Worm (Caenorhabditis elegans) whole organism, L4 larva: ENCODE measurements around the gene F40A3.1.

Source experiments
- D1046.2 ChIP-seq: fragments of 200-800 bp; sonication (Bioruptor generic); IDR thresholded peaks from 2 replicates; pipeline ENCODE4 v1.3.6; 2022; ENCODE audit warnings: missing genetic modification characterization, missing compliant biosample characterization
- F10B5.3 ChIP-seq: sonication (generic microtip); optimal IDR thresholded peaks from 2 replicates; lab custom pipeline; 2016; ENCODE audit warnings: mild to moderate bottlenecking, missing genetic modification characterization, missing compliant biosample characterization
- F44E2.7 ChIP-seq: fragments of 200-800 bp; sonication (Bioruptor generic); IDR thresholded peaks from 2 replicates; pipeline ENCODE4 v2.1.2; 2022; ENCODE audit warnings: missing genetic modification characterization, missing compliant biosample characterization
- T20F7.1 ChIP-seq: fragments of 200-800 bp; sonication (Bioruptor generic); optimal IDR thresholded peaks from 2 replicates; lab custom pipeline; 2018; ENCODE audit warnings: mild to moderate bottlenecking, missing genetic modification characterization, missing compliant biosample characterization
- Y75B8A.6 ChIP-seq: fragments of 200-800 bp; sonication (Bioruptor generic); IDR thresholded peaks from 2 replicates; pipeline ENCODE4 v1.3.6; 2022; ENCODE audit warnings: missing genetic modification reagents, missing genetic modification characterization, missing compliant biosample characterization
- aha-1 ChIP-seq: fragments of 150-350 bp; peaks from one replicate; lab custom pipeline; 2014; ENCODE audit warnings: missing biosample characterization, missing genetic modification characterization
- ama-1 ChIP-seq: fragments of 150-350 bp; optimal IDR thresholded peaks from 2 replicates; lab custom pipeline; 2014; ENCODE audit warnings: inconsistent platforms, mixed read lengths
- arid-1 ChIP-seq: fragments of 200-800 bp; sonication (Bioruptor generic); conservative IDR thresholded peaks from 2 replicates; pipeline ENCODE4 v1.3.6; 2022; ENCODE audit warnings: missing genetic modification reagents, missing genetic modification characterization, missing compliant biosample characterization
- attf-4 ChIP-seq: sonication (generic microtip); optimal IDR thresholded peaks from 3 replicates; lab custom pipeline; 2017; ENCODE audit warnings: missing biosample characterization, missing genetic modification characterization
- ceh-62 ChIP-seq: sonication (generic microtip); optimal IDR thresholded peaks from 2 replicates; lab custom pipeline; 2017; ENCODE audit warnings: missing biosample characterization, missing genetic modification characterization
- ces-1 ChIP-seq: fragments of 150-350 bp; sonication (generic microtip); optimal IDR thresholded peaks from 4 replicates; lab custom pipeline; 2014; ENCODE audit warnings: missing biosample characterization, missing genetic modification reagents, missing genetic modification characterization
- daf-16 ChIP-seq, 3 experiments: sonication (generic microtip); optimal IDR thresholded peaks; 2 replicates each; lab custom pipeline; 2016 to 2017; ENCODE audit warnings: missing genetic modification characterization in 3 of 3, missing genetic modification reagents in 3 of 3, mild to moderate bottlenecking in 2 of 3, missing compliant biosample characterization in 2 of 3, missing biosample characterization in 1 of 3, moderate library complexity in 1 of 3
- dmd-8 ChIP-seq: fragments of 200-800 bp; sonication (Bioruptor generic); IDR thresholded peaks from 2 replicates; pipeline ENCODE4 v1.3.6; 2022; ENCODE audit warnings: missing genetic modification characterization, missing compliant biosample characterization
- dmd-9 ChIP-seq: fragments of 200-800 bp; sonication (Bioruptor generic); IDR thresholded peaks from 2 replicates; pipeline ENCODE4 v1.3.6; 2022; ENCODE audit warnings: missing genetic modification reagents, missing genetic modification characterization, missing compliant biosample characterization
- dpl-1 ChIP-seq: fragments of 150-350 bp; optimal IDR thresholded peaks from 2 replicates; lab custom pipeline; 2014; ENCODE audit warnings: missing biosample characterization, missing genetic modification reagents, missing genetic modification characterization
- dve-1 ChIP-seq: sonication (generic microtip); optimal IDR thresholded peaks from 2 replicates; lab custom pipeline; 2017; ENCODE audit warnings: antibody characterized with exemption, mild to moderate bottlenecking, missing genetic modification characterization, missing compliant biosample characterization; ENCODE audit not compliant: insufficient read depth
- fkh-10 ChIP-seq: fragments of 150-350 bp; optimal IDR thresholded peaks from 2 replicates; lab custom pipeline; 2014; ENCODE audit warnings: missing biosample characterization, missing genetic modification reagents, missing genetic modification characterization
- gei-8 ChIP-seq: fragments of 200-800 bp; sonication (Bioruptor generic); optimal IDR thresholded peaks from 2 replicates; lab custom pipeline; 2018; ENCODE audit warnings: mild to moderate bottlenecking, missing genetic modification characterization, missing compliant biosample characterization
- hlh-11 ChIP-seq: fragments of 200-800 bp; sonication (Bioruptor generic); optimal IDR thresholded peaks from 2 replicates; lab custom pipeline; 2018; ENCODE audit warnings: mild to moderate bottlenecking, missing genetic modification characterization, missing compliant biosample characterization
- lim-7 ChIP-seq: fragments of 200-800 bp; sonication (Bioruptor generic); IDR thresholded peaks from 2 replicates; pipeline ENCODE4 v1.3.6; 2022; ENCODE audit warnings: missing genetic modification characterization, missing compliant biosample characterization
- lin-1 ChIP-seq: fragments of 200-800 bp; sonication (Bioruptor generic); IDR thresholded peaks from 2 replicates; pipeline ENCODE4 v1.3.6; 2022; ENCODE audit warnings: missing genetic modification reagents, missing genetic modification characterization, missing compliant biosample characterization
- lin-13 ChIP-seq: fragments of 150-350 bp; optimal IDR thresholded peaks from 2 replicates; lab custom pipeline; 2014; ENCODE audit warnings: missing biosample characterization, missing genetic modification reagents, missing genetic modification characterization
- lin-29 ChIP-seq: fragments of 200-800 bp; sonication (Bioruptor generic); IDR thresholded peaks from 2 replicates; pipeline ENCODE4 v1.3.6; 2022; ENCODE audit warnings: missing genetic modification reagents, missing genetic modification characterization, missing compliant biosample characterization
- lin-38 ChIP-seq: fragments of 200-800 bp; sonication (Bioruptor generic); IDR thresholded peaks from 2 replicates; pipeline ENCODE4 v1.3.6; 2022; ENCODE audit warnings: missing genetic modification reagents, missing genetic modification characterization, missing compliant biosample characterization
- lin-39 ChIP-seq: fragments of 150-350 bp; optimal IDR thresholded peaks from 2 replicates; lab custom pipeline; 2014; ENCODE audit warnings: missing biosample characterization, missing genetic modification reagents, missing genetic modification characterization
- lsy-2 ChIP-seq, 2 experiments: fragments of 150-350 bp in 1 of 2; sonication (generic microtip) in 1 of 2; optimal IDR thresholded peaks; 2 replicates each; lab custom pipeline; 2014 to 2017; ENCODE audit warnings: missing biosample characterization in 2 of 2, missing genetic modification characterization in 2 of 2
- madf-5 ChIP-seq, 2 experiments: fragments of 200-800 bp; sonication (Bioruptor generic); IDR thresholded peaks; 2 replicates each; pipeline ENCODE4 v1.3.6; 2022; ENCODE audit warnings: missing compliant biosample characterization in 2 of 2, missing genetic modification characterization in 2 of 2
- mdl-1 ChIP-seq, 2 experiments: fragments of 150-350 bp in 1 of 2; sonication (generic microtip) in 1 of 2; optimal IDR thresholded peaks; 2 replicates each; lab custom pipeline; 2014 to 2017; ENCODE audit warnings: missing biosample characterization in 2 of 2, missing genetic modification characterization in 2 of 2
- mdt-29 ChIP-seq: fragments of 200-800 bp; sonication (Bioruptor generic); IDR thresholded peaks from 2 replicates; pipeline ENCODE4 v1.3.6; 2022; ENCODE audit warnings: missing genetic modification reagents, missing genetic modification characterization, missing compliant biosample characterization
- mep-1 ChIP-seq: fragments of 150-350 bp; sonication (generic microtip); optimal IDR thresholded peaks from 3 replicates; lab custom pipeline; 2014; ENCODE audit warnings: missing biosample characterization, missing genetic modification characterization
- mes-2 ChIP-seq: sonication (generic microtip); optimal IDR thresholded peaks from 2 replicates; lab custom pipeline; 2016; ENCODE audit warnings: missing genotype, mild to moderate bottlenecking, missing genetic modification characterization, missing compliant biosample characterization; ENCODE audit not compliant: poor library complexity, severe bottlenecking
- mxl-2 ChIP-seq: fragments of 200-800 bp; sonication (Bioruptor generic); conservative IDR thresholded peaks from 2 replicates; pipeline ENCODE4 v1.3.6; 2022; ENCODE audit warnings: missing genetic modification reagents, missing genetic modification characterization, missing compliant biosample characterization
- nhr-11 ChIP-seq: fragments of 150-350 bp; optimal IDR thresholded peaks from 2 replicates; lab custom pipeline; 2014; ENCODE audit warnings: missing biosample characterization, missing genetic modification characterization
- nhr-111 ChIP-seq: fragments of 200-800 bp; sonication (Bioruptor generic); optimal IDR thresholded peaks from 2 replicates; lab custom pipeline; 2018; ENCODE audit warnings: mild to moderate bottlenecking, missing genetic modification characterization, missing compliant biosample characterization
- nhr-41 ChIP-seq: fragments of 200-800 bp; sonication (Bioruptor generic); IDR thresholded peaks from 2 replicates; pipeline ENCODE4 v1.3.6; 2022; ENCODE audit warnings: missing genetic modification reagents, missing genetic modification characterization, missing compliant biosample characterization
- nhr-6 ChIP-seq: fragments of 150-350 bp; optimal IDR thresholded peaks from 2 replicates; lab custom pipeline; 2014; ENCODE audit warnings: missing biosample characterization, missing genetic modification characterization
- nhr-76 ChIP-seq: fragments of 150-350 bp; optimal IDR thresholded peaks from 2 replicates; lab custom pipeline; 2014; ENCODE audit warnings: missing biosample characterization, missing genetic modification characterization
- nhr-77 ChIP-seq: fragments of 150-350 bp; optimal IDR thresholded peaks from 2 replicates; lab custom pipeline; 2014; ENCODE audit warnings: missing biosample characterization, missing genetic modification characterization
- php-3 ChIP-seq: fragments of 200-800 bp; sonication (Bioruptor generic); IDR thresholded peaks from 2 replicates; pipeline ENCODE4 v1.3.6; 2022; ENCODE audit warnings: missing genetic modification reagents, missing genetic modification characterization, missing compliant biosample characterization
- rbr-2 ChIP-seq: sonication (generic microtip); optimal IDR thresholded peaks from 2 replicates; lab custom pipeline; 2016; ENCODE audit warnings: missing genotype, missing genetic modification characterization, missing compliant biosample characterization
- saeg-2 ChIP-seq: fragments of 200-800 bp; sonication (Bioruptor generic); IDR thresholded peaks from 2 replicates; pipeline ENCODE4 v1.3.6; 2022; ENCODE audit warnings: missing genetic modification reagents, missing genetic modification characterization, missing compliant biosample characterization
- sdz-12 ChIP-seq: fragments of 200-800 bp; sonication (Bioruptor generic); optimal IDR thresholded peaks from 2 replicates; lab custom pipeline; 2018; ENCODE audit warnings: mild to moderate bottlenecking, missing genetic modification characterization, missing compliant biosample characterization
- spr-1 ChIP-seq: sonication (generic microtip); optimal IDR thresholded peaks from 2 replicates; lab custom pipeline; 2016; ENCODE audit warnings: mild to moderate bottlenecking, missing genetic modification characterization, missing compliant biosample characterization
- spr-3 ChIP-seq: fragments of 200-800 bp; sonication (Bioruptor generic); optimal IDR thresholded peaks from 2 replicates; lab custom pipeline; 2018; ENCODE audit warnings: mild to moderate bottlenecking, missing genetic modification characterization, missing compliant biosample characterization
- tag-97 ChIP-seq: fragments of 200-800 bp; sonication (Bioruptor generic); IDR thresholded peaks from 2 replicates; pipeline ENCODE4 v1.3.6; 2022; ENCODE audit warnings: missing genetic modification characterization, missing compliant biosample characterization
- tra-1 ChIP-seq: fragments of 200-800 bp; sonication (Bioruptor generic); IDR thresholded peaks from 2 replicates; pipeline ENCODE4 v1.3.6; 2022; ENCODE audit warnings: missing genetic modification reagents, missing genetic modification characterization, missing compliant biosample characterization
- zfp-2 ChIP-seq: sonication (generic microtip); optimal IDR thresholded peaks from 2 replicates; lab custom pipeline; 2016; ENCODE audit warnings: mild to moderate bottlenecking, missing genetic modification characterization, missing compliant biosample characterization
- ztf-7 ChIP-seq: fragments of 150-350 bp; optimal IDR thresholded peaks from 2 replicates; lab custom pipeline; 2014; ENCODE audit warnings: missing biosample characterization, missing genetic modification characterization

F40A3.1 gene

ce11 chrV:7854603-7855002, 36.7 kb upstream of the F40A3.1 start, which contains the start of the genes C37C3.9 and C37C3.18 (continued):
- no peak for TF ChIP-seq F10B5.3
- TF ChIP-seq aha-1 (tag; lab: Kevin White, UChicago) = peak; percentile 97
- peak; percentile 57 to 74 for TF ChIP-seq lsy-2 (tag; optimal IDR thresholded peaks at IDR 0.05; lab: Kevin White, UChicago)
- no peak for TF ChIP-seq saeg-2
- peak; percentile 50; the same call in 1 of the 2 replicates for TF ChIP-seq lin-1 (GFP tag; lab: Robert Waterston, UW)
- TF ChIP-seq gei-8 (GFP tag; lab: Kevin White, UChicago) = no peak
- TF ChIP-seq lin-38 (GFP tag; lab: Robert Waterston, UW) = peak; percentile 58
- 0 out of 2 replicates have a peak, but pooled peaks have one; percentile 30 for TF ChIP-seq dmd-9
- no peak for TF ChIP-seq nhr-76
- peak; percentile 60 for TF ChIP-seq nhr-6 (tag; lab: Kevin White, UChicago)
- no peak for TF ChIP-seq sdz-12
- no peak for TF ChIP-seq daf-16 (GFP tag; optimal IDR thresholded peaks at IDR 0.05; lab: Kevin White, UChicago)
- peak; percentile 77 for TF ChIP-seq daf-16 (tag; optimal IDR thresholded peaks at IDR 0.05; lab: Kevin White, UChicago)
- no peak for TF ChIP-seq zfp-2 (tag; lab: Kevin White, UChicago)
- peak; percentile 46 for TF ChIP-seq ces-1 (GFP tag; lab: Kevin White, UChicago)
- TF ChIP-seq mep-1 (tag; lab: Kevin White, UChicago) = peak; percentile 78
- no peak for TF ChIP-seq lim-7 (GFP tag; lab: Robert Waterston, UW)
- no peak for TF ChIP-seq lin-29 (GFP tag; lab: Robert Waterston, UW)
- TF ChIP-seq php-3 (GFP tag; lab: Robert Waterston, UW) = no peak
- peak; percentile 31 for TF ChIP-seq dpl-1 (GFP tag; lab: Kevin White, UChicago)
- TF ChIP-seq mdl-1 (tag; optimal IDR thresholded peaks at IDR 0.05; lab: Kevin White, UChicago) = peak; percentile 63 to 78
- peak; percentile 77 for TF ChIP-seq nhr-11 (tag; lab: Kevin White, UChicago)
- no peak for TF ChIP-seq ceh-62 (tag; lab: Kevin White, UChicago)
- TF ChIP-seq tra-1 (GFP tag; lab: Robert Waterston, UW) = no peak; the same call in 1 of the 2 replicates
- TF ChIP-seq fkh-10 = peak; percentile 23
- no peak for TF ChIP-seq nhr-41
- peak; percentile 48 for TF ChIP-seq ama-1
- TF ChIP-seq mxl-2 = no peak
- TF ChIP-seq Y75B8A.6 (GFP tag; lab: Robert Waterston, UW) = no peak
- peak; percentile 70 for TF ChIP-seq rbr-2 (tag; lab: Kevin White, UChicago)

- TF ChIP-seq dmd-8 (GFP tag; lab: Robert Waterston, UW) (no peak), T20F7.1 (GFP tag; lab: Kevin White, UChicago) (peak; percentile 34), zfp-2 (tag; lab: Kevin White, UChicago) (no peak), mxl-2 (no peak), madf-5 (GFP tag; IDR thresholded peaks at IDR 0.05; lab: Robert Waterston, UW) (no peak), fkh-10 (no peak), mes-2 (tag; lab: Kevin White, UChicago) (no peak), hlh-11 (tag; lab: Kevin White, UChicago) (no peak), aha-1 (tag; lab: Kevin White, UChicago) (peak; percentile 61), dve-1 (tag; lab: Kevin White, UChicago) (no peak), ztf-7 (no peak), nhr-76 (no peak), nhr-77 (tag; lab: Kevin White, UChicago) (peak; percentile 51), tag-97 (GFP tag; lab: Robert Waterston, UW) (no peak), lin-13 (GFP tag; lab: Kevin White, UChicago) (no peak), arid-1 (GFP tag; lab: Robert Waterston, UW) (0 out of 2 replicates have a peak, but pooled peaks have one; percentile 15), nhr-111 (GFP tag; lab: Kevin White, UChicago) (no peak), daf-16 (GFP tag; optimal IDR thresholded peaks at IDR 0.05; lab: Kevin White, UChicago) (no peak), daf-16 (tag; optimal IDR thresholded peaks at IDR 0.05; lab: Kevin White, UChicago) (peak; percentile 8), lin-38 (GFP tag; lab: Robert Waterston, UW) (peak; percentile 3; the same call in 1 of the 2 replicates), attf-4 (tag; lab: Kevin White, UChicago) (no peak), spr-3 (no peak), lin-39 (tag; lab: Kevin White, UChicago) (no peak), mdt-29 (GFP tag; lab: Robert Waterston, UW) (no peak), D1046.2 (GFP tag; lab: Robert Waterston, UW) (no peak), spr-1 (tag; lab: Kevin White, UChicago) (peak; percentile 2), F44E2.7 (GFP tag; lab: Robert Waterston, UW) (0 out of 2 replicates have a peak, but pooled peaks have one; percentile 54), php-3 (GFP tag; lab: Robert Waterston, UW) (no peak)
Measured at ce11 chrV:7855382-7855994, 35.8 kb upstream of the F40A3.1 start, which contains the start of gene C37C3.2. C37C3.2 (plus strand) TSS chrV:7855944.
